Worm (Caenorhabditis elegans) whole organism, L3 larva: ENCODE results near the gene nspe-7.

Experiments used
- ama-1 ChIP-seq: fragments of 150-350 bp; optimal IDR thresholded peaks from 2 replicates; lab custom pipeline; 2018
- egl-27 ChIP-seq: sonication (generic microtip); optimal IDR thresholded peaks from 4 replicates; lab custom pipeline; 2017; ENCODE audit warnings: missing biosample characterization, missing genetic modification reagents, missing genetic modification characterization
- mdl-1 ChIP-seq: fragments of 150-350 bp; optimal IDR thresholded peaks from 2 replicates; lab custom pipeline; 2014; ENCODE audit warnings: missing biosample characterization, missing genetic modification characterization
- pqm-1 ChIP-seq: fragments of 150-350 bp; optimal IDR thresholded peaks from 2 replicates; lab custom pipeline; 2017; ENCODE audit warnings: missing biosample characterization, missing genetic modification characterization, inconsistent platforms
- snpc-4 ChIP-seq: fragments of 150-350 bp; optimal IDR thresholded peaks from 2 replicates; lab custom pipeline; 2014; ENCODE audit warnings: missing biosample characterization, missing genetic modification characterization
- zag-1 ChIP-seq: fragments of 150-350 bp; optimal IDR thresholded peaks from 2 replicates; lab custom pipeline; 2014; ENCODE audit warnings: missing biosample characterization, missing genetic modification characterization
- ztf-11 ChIP-seq: fragments of 150-350 bp; optimal IDR thresholded peaks from 2 replicates; lab custom pipeline; 2014; ENCODE audit warnings: missing biosample characterization, missing genetic modification characterization
- ztf-4 ChIP-seq: fragments of 150-350 bp; optimal IDR thresholded peaks from 2 replicates; lab custom pipeline; 2014; ENCODE audit warnings: missing biosample characterization, missing genetic modification characterization

DNA sequence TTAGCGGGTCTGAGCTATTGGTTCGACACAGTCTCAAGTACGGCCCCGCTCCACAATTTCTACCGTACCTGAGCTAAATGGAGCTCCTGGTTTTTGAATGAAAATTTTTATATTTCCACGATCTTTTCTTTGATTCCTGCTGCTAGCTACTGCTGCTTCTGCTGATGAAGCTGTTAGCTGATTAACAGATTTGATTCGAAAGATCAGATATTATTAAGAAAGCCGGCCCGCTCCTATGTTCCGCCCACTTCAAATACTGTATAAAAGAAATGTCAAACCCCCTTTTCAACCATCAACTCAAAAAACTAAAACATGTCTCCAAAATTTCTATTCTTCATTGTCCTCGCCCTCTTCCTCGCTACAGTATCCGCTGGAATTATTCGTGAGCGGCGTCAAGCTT, 9.4 kb upstream of the nspe-7 start, which contains the start of gene nspe-3:
- no peak for TF ChIP-seq snpc-4 (tag; lab: Kevin White, UChicago)
- TF ChIP-seq pqm-1 (tag; lab: Kevin White, UChicago): no peak
- TF ChIP-seq zag-1: no peak
- TF ChIP-seq ztf-4: no peak
- TF ChIP-seq egl-27 (tag; lab: Kevin White, UChicago): no peak
- no peak for TF ChIP-seq ama-1 (lab: Kevin White, UChicago)
- no peak for TF ChIP-seq ztf-11 (tag; lab: Kevin White, UChicago)
- no peak for TF ChIP-seq mdl-1 (tag; lab: Kevin White, UChicago)
